Fruit fly (Drosophila melanogaster) whole organism, embryonic: Measurements from ENCODE around the gene SP555.

ENCODE experiments used
- Atf3 ChIP-seq: fragments of 200-800 bp; sonication (Bioruptor generic); optimal IDR thresholded peaks from 3 replicates; lab custom pipeline; 2016; ENCODE audit warnings: missing biosample characterization, missing genetic modification characterization
- Blimp-1 ChIP-seq: fragments of 200-800 bp; sonication (Bioruptor generic); optimal IDR thresholded peaks from 3 replicates; lab custom pipeline; 2018; ENCODE audit warnings: missing biosample characterization, missing genetic modification characterization, mild to moderate bottlenecking, moderate library complexity, missing genetic modification reagents
- CG1024 ChIP-seq: fragments of 200-800 bp; sonication (Bioruptor generic); IDR thresholded peaks from 2 replicates; pipeline ENCODE4 v1.3.6; 2022; ENCODE audit warnings: missing biosample characterization, missing genetic modification characterization
- CG10274 ChIP-seq: fragments of 200-800 bp; sonication (Bioruptor generic); optimal IDR thresholded peaks from 3 replicates; lab custom pipeline; 2017; ENCODE audit warnings: missing biosample characterization, mild to moderate bottlenecking, missing genetic modification characterization
- CG11723 ChIP-seq: fragments of 200-800 bp; sonication (Bioruptor generic); optimal IDR thresholded peaks from 2 replicates; lab custom pipeline; 2017; ENCODE audit warnings: missing biosample characterization, mild to moderate bottlenecking, missing genetic modification characterization
- CG13894 ChIP-seq: fragments of 200-800 bp; sonication (Bioruptor generic); optimal IDR thresholded peaks from 3 replicates; lab custom pipeline; 2018; ENCODE audit warnings: missing biosample characterization, mild to moderate bottlenecking, missing genetic modification characterization, moderate library complexity
- CG14667 ChIP-seq: fragments of 200-800 bp; sonication (Bioruptor generic); IDR thresholded peaks from 2 replicates; pipeline ENCODE4 v1.3.6; 2022; ENCODE audit warnings: missing biosample characterization, missing genetic modification characterization
- CG17328 ChIP-seq: fragments of 200-800 bp; sonication (Bioruptor generic); IDR thresholded peaks from 2 replicates; pipeline ENCODE4 v1.3.6; 2022; ENCODE audit warnings: missing biosample characterization, missing genetic modification characterization
- CG17359 ChIP-seq: fragments of 200-800 bp; sonication (Bioruptor generic); optimal IDR thresholded peaks from 3 replicates; lab custom pipeline; 2018; ENCODE audit warnings: missing biosample characterization, mild to moderate bottlenecking, missing genetic modification characterization, moderate library complexity
- CG17361 ChIP-seq: fragments of 200-800 bp; sonication (Bioruptor generic); IDR thresholded peaks from 3 replicates; pipeline ENCODE4 v1.3.6; 2022; ENCODE audit warnings: missing biosample characterization, missing genetic modification characterization
- CG18764 ChIP-seq: fragments of 200-800 bp; sonication (Bioruptor generic); optimal IDR thresholded peaks from 3 replicates; lab custom pipeline; 2016; ENCODE audit warnings: missing biosample characterization, missing genetic modification characterization
- CG31224 ChIP-seq: fragments of 200-800 bp; sonication (Bioruptor generic); IDR thresholded peaks from 2 replicates; pipeline ENCODE4 v1.3.6; 2022; ENCODE audit warnings: missing biosample characterization, missing genetic modification characterization
- CG34376 ChIP-seq: fragments of 200-800 bp; sonication (Bioruptor generic); optimal IDR thresholded peaks from 2 replicates; lab custom pipeline; 2018; ENCODE audit warnings: missing biosample characterization, mild to moderate bottlenecking, missing genetic modification characterization
- CG3847 ChIP-seq: fragments of 200-800 bp; sonication (Bioruptor generic); IDR thresholded peaks from 2 replicates; pipeline ENCODE4 v1.3.6; 2022; ENCODE audit warnings: missing biosample characterization, missing genetic modification characterization
- CG4404 ChIP-seq: fragments of 200-800 bp; sonication (Bioruptor generic); IDR thresholded peaks from 2 replicates; pipeline ENCODE4 v1.3.6; 2022; ENCODE audit warnings: missing biosample characterization, missing genetic modification characterization
- CG5953 ChIP-seq: fragments of 200-800 bp; sonication (Bioruptor generic); IDR thresholded peaks from 2 replicates; pipeline ENCODE4 v1.3.6; 2022; ENCODE audit warnings: missing biosample characterization, missing genetic modification characterization
- CG6272 ChIP-seq: fragments of 200-800 bp; sonication (Bioruptor generic); IDR thresholded peaks from 2 replicates; pipeline ENCODE4 v1.3.6; 2022; ENCODE audit warnings: missing biosample characterization, missing genetic modification characterization
- CG9727 ChIP-seq: fragments of 200-800 bp; sonication (Bioruptor generic); optimal IDR thresholded peaks from 3 replicates; lab custom pipeline; 2017; ENCODE audit warnings: missing biosample characterization, mild to moderate bottlenecking, missing genetic modification characterization
- CG9797 ChIP-seq: fragments of 200-800 bp; sonication (Bioruptor generic); optimal IDR thresholded peaks from 3 replicates; lab custom pipeline; 2018; ENCODE audit warnings: missing biosample characterization, mild to moderate bottlenecking, missing genetic modification characterization
- CkIIα-i1 ChIP-seq: fragments of 200-800 bp; sonication (Bioruptor generic); IDR thresholded peaks from 2 replicates; pipeline ENCODE4 v1.3.6; 2022; ENCODE audit warnings: missing biosample characterization, missing genetic modification characterization
- CrebB ChIP-seq: fragments of 200-800 bp; sonication (Bioruptor generic); optimal IDR thresholded peaks from 3 replicates; lab custom pipeline; 2018; ENCODE audit warnings: missing biosample characterization, mild to moderate bottlenecking, missing genetic modification characterization
- D19A ChIP-seq: fragments of 200-800 bp; optimal IDR thresholded peaks from 3 replicates; lab custom pipeline; 2019; ENCODE audit warnings: missing biosample characterization, mild to moderate bottlenecking, missing genetic modification characterization, moderate library complexity
- Dbx ChIP-seq: fragments of 200-800 bp; sonication (Bioruptor generic); IDR thresholded peaks from 3 replicates; pipeline ENCODE4 v1.3.6; 2022; ENCODE audit warnings: missing biosample characterization, missing genetic modification characterization
- E2f2 ChIP-seq: fragments of 200-800 bp; sonication (Bioruptor generic); IDR thresholded peaks from 2 replicates; pipeline ENCODE4 v1.3.6; 2022; ENCODE audit warnings: missing biosample characterization, missing genetic modification characterization
- ERR ChIP-seq: fragments of 200-800 bp; sonication (Bioruptor generic); optimal IDR thresholded peaks from 2 replicates; lab custom pipeline; 2016; ENCODE audit warnings: missing biosample characterization, missing genetic modification characterization
- HLHmδ ChIP-seq: fragments of 200-800 bp; sonication (Bioruptor generic); optimal IDR thresholded peaks from 2 replicates; lab custom pipeline; 2018; ENCODE audit warnings: missing biosample characterization, mild to moderate bottlenecking, missing genetic modification characterization, moderate library complexity
- Hr3 ChIP-seq: fragments of 200-800 bp; sonication (Bioruptor generic); optimal IDR thresholded peaks from 3 replicates; lab custom pipeline; 2016; ENCODE audit warnings: missing biosample characterization, missing genetic modification characterization
- Hsf ChIP-seq: fragments of 200-800 bp; sonication (Bioruptor generic); optimal IDR thresholded peaks from 3 replicates; lab custom pipeline; 2016; ENCODE audit warnings: missing biosample characterization, missing genetic modification characterization
- Nf-YB ChIP-seq: fragments of 200-800 bp; sonication (Bioruptor generic); optimal IDR thresholded peaks from 3 replicates; lab custom pipeline; 2019; ENCODE audit warnings: missing biosample characterization, mild to moderate bottlenecking, missing genetic modification characterization, moderate library complexity
- Rfx ChIP-seq: fragments of 200-800 bp; sonication (Bioruptor generic); IDR thresholded peaks from 2 replicates; pipeline ENCODE4 v1.3.6; 2022; ENCODE audit warnings: missing biosample characterization, missing genetic modification characterization
- Six4 ChIP-seq: fragments of 200-800 bp; sonication (Bioruptor generic); optimal IDR thresholded peaks from 2 replicates; lab custom pipeline; 2016; ENCODE audit warnings: missing biosample characterization, missing genetic modification characterization
- Xbp1 ChIP-seq: fragments of 200-800 bp; sonication (Bioruptor generic); optimal IDR thresholded peaks from 3 replicates; lab custom pipeline; 2016; ENCODE audit warnings: missing biosample characterization, mild to moderate bottlenecking, missing genetic modification characterization
- amos ChIP-seq: fragments of 200-800 bp; sonication (Bioruptor generic); IDR thresholded peaks from 2 replicates; pipeline ENCODE4 v1.3.6; 2022; ENCODE audit warnings: missing biosample characterization, missing genetic modification characterization; ENCODE audit not compliant: partially characterized antibody
- aop ChIP-seq: fragments of 200-800 bp; sonication (Bioruptor generic); IDR thresholded peaks from 2 replicates; pipeline ENCODE4 v1.3.6; 2022; ENCODE audit warnings: missing biosample characterization, missing genetic modification characterization
- ash1 ChIP-seq: fragments of 200-800 bp; sonication (Bioruptor generic); optimal IDR thresholded peaks from 2 replicates; lab custom pipeline; 2018; ENCODE audit warnings: missing biosample characterization, mild to moderate bottlenecking, missing genetic modification characterization
- cato ChIP-seq: fragments of 200-800 bp; sonication (Bioruptor generic); optimal IDR thresholded peaks from 2 replicates; lab custom pipeline; 2016; ENCODE audit warnings: missing biosample characterization, missing genetic modification characterization, borderline replicate concordance
- chn ChIP-seq: fragments of 200-800 bp; sonication (Bioruptor generic); optimal IDR thresholded peaks from 2 replicates; lab custom pipeline; 2016; ENCODE audit warnings: missing biosample characterization, missing genetic modification characterization
- danr ChIP-seq: fragments of 200-800 bp; sonication (Bioruptor generic); IDR thresholded peaks from 2 replicates; pipeline ENCODE4 v1.3.6; 2022; ENCODE audit warnings: missing biosample characterization, missing genetic modification characterization
- dati ChIP-seq: fragments of 200-800 bp; sonication (Bioruptor generic); IDR thresholded peaks from 2 replicates; pipeline ENCODE4 v1.3.6; 2022; ENCODE audit warnings: missing biosample characterization, missing genetic modification characterization
- en ChIP-seq: fragments of 200-800 bp; sonication (Bioruptor generic); optimal IDR thresholded peaks from 2 replicates; lab custom pipeline; 2016; ENCODE audit warnings: missing biosample characterization, missing genetic modification characterization
- hbn ChIP-seq: fragments of 200-800 bp; sonication (Bioruptor generic); IDR thresholded peaks from 2 replicates; pipeline ENCODE4 v1.3.6; 2022; ENCODE audit warnings: missing biosample characterization, missing genetic modification characterization; ENCODE audit not compliant: partially characterized antibody
- jigr1 ChIP-seq: fragments of 200-800 bp; sonication (Bioruptor generic); IDR thresholded peaks from 3 replicates; pipeline ENCODE4 v1.3.6; 2022; ENCODE audit warnings: missing biosample characterization, missing genetic modification characterization
- lmd ChIP-seq: fragments of 200-800 bp; sonication (Bioruptor generic); IDR thresholded peaks from 2 replicates; pipeline ENCODE4 v1.3.6; 2022; ENCODE audit warnings: missing biosample characterization, missing genetic modification characterization
- mirr ChIP-seq: fragments of 200-800 bp; sonication (Bioruptor generic); optimal IDR thresholded peaks from 3 replicates; lab custom pipeline; 2018; ENCODE audit warnings: missing biosample characterization, mild to moderate bottlenecking, missing genetic modification characterization
- nerfin-1 ChIP-seq: fragments of 200-800 bp; sonication (Bioruptor generic); optimal IDR thresholded peaks from 3 replicates; lab custom pipeline; 2019; ENCODE audit warnings: missing biosample characterization, mild to moderate bottlenecking, missing genetic modification characterization, moderate library complexity
- sisA ChIP-seq: fragments of 200-800 bp; sonication (Bioruptor generic); IDR thresholded peaks from 2 replicates; pipeline ENCODE4 v1.3.6; 2022; ENCODE audit warnings: missing biosample characterization, missing genetic modification characterization
- slp2 ChIP-seq: fragments of 200-800 bp; sonication (Bioruptor generic); optimal IDR thresholded peaks from 2 replicates; lab custom pipeline; 2016; ENCODE audit warnings: missing biosample characterization, missing genetic modification characterization
- tin ChIP-seq: fragments of 200-800 bp; sonication (Bioruptor generic); optimal IDR thresholded peaks from 3 replicates; lab custom pipeline; 2016; ENCODE audit warnings: missing biosample characterization, missing genetic modification characterization
- vvl ChIP-seq: fragments of 200-800 bp; sonication (Bioruptor generic); IDR thresholded peaks from 2 replicates; pipeline ENCODE4 v1.3.6; 2022; ENCODE audit warnings: missing biosample characterization, missing genetic modification characterization
- zen ChIP-seq: fragments of 200-800 bp; sonication (Bioruptor generic); optimal IDR thresholded peaks from 3 replicates; lab custom pipeline; 2018; ENCODE audit warnings: missing biosample characterization, mild to moderate bottlenecking, missing genetic modification characterization, moderate library complexity

Gene SP555

DNA sequence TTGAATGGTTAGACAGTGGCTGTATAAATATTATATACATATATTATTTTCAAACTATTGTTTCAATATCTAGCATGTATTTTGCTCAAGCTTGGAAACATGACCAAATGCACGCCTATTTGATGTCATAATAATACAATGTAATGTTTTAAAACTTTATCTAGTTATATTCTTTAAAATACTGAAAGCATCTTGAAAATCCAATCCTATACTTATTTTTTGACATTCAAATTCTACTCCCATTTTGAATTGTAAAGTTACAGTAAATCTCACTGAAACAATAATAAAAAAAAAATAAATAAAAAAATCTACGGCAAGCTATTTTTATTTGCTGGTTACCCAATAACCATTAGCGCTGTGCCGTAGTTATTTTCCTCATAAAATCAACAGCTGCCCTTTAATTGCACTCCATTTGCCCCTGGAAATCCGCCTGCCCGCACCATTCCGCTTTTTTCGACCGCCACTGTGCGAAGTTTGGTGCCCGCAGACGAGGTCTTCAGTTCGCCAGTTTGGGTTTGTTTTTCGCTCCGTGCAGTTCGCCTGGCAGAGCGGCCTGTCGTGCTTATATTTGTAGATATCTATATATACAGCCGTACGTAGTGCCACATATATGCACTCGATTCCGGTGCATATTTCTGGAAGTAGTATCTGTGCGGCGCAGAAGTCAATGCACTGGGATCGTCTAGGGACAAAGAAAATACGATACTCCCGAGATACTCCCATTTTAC, 7.5 kb downstream of the SP555 start (continued):
- TF ChIP-seq CG14667 (GFP tag; lab: Robert Waterston, UW) (peak; percentile 31; the same call in 1 of the 2 replicates), CG10274 (no peak), slp2 (GFP tag; lab: Kevin White, UChicago) (no peak), CG9797 (GFP tag; lab: Kevin White, UChicago) (no peak), Hr3 (peak; percentile 41), CG34376 (GFP tag; lab: Kevin White, UChicago) (no peak), CG31224 (GFP tag; lab: Robert Waterston, UW) (peak; percentile 18; the same call in 1 of the 2 replicates), hbn (GFP tag; lab: Robert Waterston, UW) (no peak), chn (GFP tag; lab: Kevin White, UChicago) (peak; percentile 51), CG9727 (GFP tag; lab: Kevin White, UChicago) (peak; percentile 60), lmd (GFP tag; lab: Robert Waterston, UW) (peak; percentile 54; the same call in 1 of the 2 replicates), ash1 (GFP tag; lab: Kevin White, UChicago) (no peak), E2f2 (GFP tag; lab: Robert Waterston, UW) (0 out of 2 replicates have a peak, but pooled peaks have one; percentile 23), Nf-YB (GFP tag; lab: Kevin White, UChicago) (peak; percentile 43), danr (GFP tag; lab: Robert Waterston, UW) (peak; percentile 11; the same call in 1 of the 2 replicates), amos (no peak), Atf3 (GFP tag; lab: Kevin White, UChicago) (peak; percentile 5), zen (tag; lab: Kevin White, UChicago) (no peak), CG17328 (GFP tag; lab: Robert Waterston, UW) (peak; percentile 13; the same call in 1 of the 2 replicates), tin (GFP tag; lab: Kevin White, UChicago) (peak; percentile 56), Dbx (GFP tag; lab: Robert Waterston, UW) (no peak), CkIIα-i1 (GFP tag; lab: Robert Waterston, UW) (no peak), Xbp1 (GFP tag; lab: Kevin White, UChicago) (peak; percentile 47), nerfin-1 (tag; lab: Kevin White, UChicago) (no peak), Hsf (GFP tag; lab: Kevin White, UChicago) (peak; percentile 27), CG3847 (GFP tag; lab: Robert Waterston, UW) (0 out of 2 replicates have a peak, but pooled peaks have one; percentile 40), CG13894 (tag; lab: Kevin White, UChicago) (no peak), cato (GFP tag; lab: Kevin White, UChicago) (no peak), mirr (GFP tag; lab: Kevin White, UChicago) (peak; percentile 25), dati (no peak), CG5953 (GFP tag; lab: Robert Waterston, UW) (peak; percentile 49; the same call in 1 of the 2 replicates), Blimp-1 (GFP tag; lab: Kevin White, UChicago) (peak; percentile 32), CG4404 (GFP tag; lab: Robert Waterston, UW) (peak; percentile 27; the same call in 1 of the 2 replicates), CG6272 (GFP tag; lab: Robert Waterston, UW) (peak; percentile 69), jigr1 (no peak), aop (GFP tag; lab: Robert Waterston, UW) (no peak), CG11723 (GFP tag; lab: Kevin White, UChicago) (peak; percentile 6), HLHmδ (GFP tag; lab: Kevin White, UChicago) (no peak), CG1024 (peak; percentile 45; the same call in 1 of the 2 replicates), Six4 (GFP tag; lab: Kevin White, UChicago) (no peak), D19A (tag; lab: Kevin White, UChicago) (peak; percentile 75), sisA (GFP tag; lab: Robert Waterston, UW) (peak; percentile 35; the same call in 1 of the 2 replicates), CG17361 (GFP tag; lab: Robert Waterston, UW) (peak; percentile 86), CG18764 (no peak), vvl (peak; percentile 27; the same call in 1 of the 2 replicates), ERR (GFP tag; lab: Kevin White, UChicago) (no peak), Rfx (GFP tag; lab: Robert Waterston, UW) (peak; percentile 63), CG17359 (peak; percentile 46), CrebB (no peak), en (no peak)
